Worm (Caenorhabditis elegans) whole organism, late embryonic: ENCODE data around the gene srz-11.

Experiments
- ceh-34 ChIP-seq: sonication (generic microtip); optimal IDR thresholded peaks from 2 replicates; lab custom pipeline; 2016; ENCODE audit warnings: mild to moderate bottlenecking, missing genetic modification characterization, missing compliant biosample characterization
- ceh-48 ChIP-seq: sonication (generic microtip); optimal IDR thresholded peaks from 2 replicates; lab custom pipeline; 2016; ENCODE audit warnings: missing genetic modification characterization, inconsistent platforms, missing compliant biosample characterization
- elt-4 ChIP-seq: sonication (generic microtip); optimal IDR thresholded peaks from 2 replicates; lab custom pipeline; 2016; ENCODE audit warnings: missing genetic modification characterization, missing compliant biosample characterization
- hlh-30 ChIP-seq: sonication (generic microtip); optimal IDR thresholded peaks from 2 replicates; lab custom pipeline; 2017; ENCODE audit warnings: antibody characterized with exemption, missing genetic modification characterization, missing compliant biosample characterization; ENCODE audit not compliant: insufficient read depth
- lin-11 ChIP-seq: fragments of 200-800 bp; sonication (Bioruptor generic); optimal IDR thresholded peaks from 2 replicates; lab custom pipeline; 2018; ENCODE audit warnings: mild to moderate bottlenecking, missing genetic modification characterization, missing compliant biosample characterization
- madf-2 ChIP-seq: sonication (generic microtip); optimal IDR thresholded peaks from 2 replicates; lab custom pipeline; 2017; ENCODE audit warnings: missing genetic modification characterization, missing compliant biosample characterization
- nhr-11 ChIP-seq: fragments of 150-350 bp; optimal IDR thresholded peaks from 2 replicates; lab custom pipeline; 2014; ENCODE audit warnings: missing biosample characterization, missing genetic modification characterization
- nhr-232 ChIP-seq: sonication (generic microtip); optimal IDR thresholded peaks from 2 replicates; lab custom pipeline; 2016; ENCODE audit warnings: missing genetic modification characterization, missing compliant biosample characterization
- pag-3 ChIP-seq: sonication (generic microtip); optimal IDR thresholded peaks from 2 replicates; lab custom pipeline; 2016; ENCODE audit warnings: missing compliant biosample characterization, missing genetic modification characterization, borderline replicate concordance
- pat-9 ChIP-seq: fragments of 200-800 bp; sonication (Bioruptor generic); optimal IDR thresholded peaks from 2 replicates; lab custom pipeline; 2018; ENCODE audit warnings: mild to moderate bottlenecking, missing genetic modification characterization, moderate library complexity, missing compliant biosample characterization
- pqm-1 ChIP-seq: sonication (generic microtip); optimal IDR thresholded peaks from 2 replicates; lab custom pipeline; 2016; ENCODE audit warnings: missing genetic modification characterization, missing compliant biosample characterization
- sdc-2 ChIP-seq: sonication (generic microtip); optimal IDR thresholded peaks from 2 replicates; lab custom pipeline; 2016; ENCODE audit warnings: missing genotype, missing genetic modification characterization, missing compliant biosample characterization
- unc-86 ChIP-seq: sonication (generic microtip); optimal IDR thresholded peaks from 2 replicates; lab custom pipeline; 2016; ENCODE audit warnings: missing genetic modification characterization, missing compliant biosample characterization

ce11 chrV:15113992-15114391, 48.9 kb upstream of the srz-11 start, which contains the start of gene T01G5.6:
- TF ChIP-seq pag-3 (no peak), elt-4 (tag; lab: Kevin White, UChicago) (no peak), ceh-48 (no peak), madf-2 (tag; lab: Kevin White, UChicago) (no peak), nhr-11 (no peak), pqm-1 (tag; lab: Kevin White, UChicago) (no peak), hlh-30 (no peak), nhr-232 (tag; lab: Kevin White, UChicago) (no peak), pat-9 (no peak), sdc-2 (tag; lab: Kevin White, UChicago) (no peak), lin-11 (tag; lab: Kevin White, UChicago) (no peak), ceh-34 (tag; lab: Kevin White, UChicago) (no peak), unc-86 (tag; lab: Kevin White, UChicago) (no peak)
